Worm (Caenorhabditis elegans) whole organism, L2 larva: Measurements from ENCODE around the gene C01G5.7.

Experiments
- C34F6.9 ChIP-seq: fragments of 150-350 bp; optimal IDR thresholded peaks from 2 replicates; lab custom pipeline; 2014; ENCODE audit warnings: missing biosample characterization, missing genetic modification characterization
- F13H6.1 ChIP-seq: sonication (generic microtip); optimal IDR thresholded peaks from 2 replicates; lab custom pipeline; 2016; ENCODE audit warnings: missing genetic modification characterization, missing compliant biosample characterization
- R02D3.7 ChIP-seq: fragments of 150-350 bp; optimal IDR thresholded peaks from 2 replicates; lab custom pipeline; 2014; ENCODE audit warnings: missing biosample characterization, missing genetic modification characterization
- Y55F3AM.14 ChIP-seq: fragments of 200-800 bp; sonication (Bioruptor generic); optimal IDR thresholded peaks from 2 replicates; lab custom pipeline; 2018; ENCODE audit warnings: mild to moderate bottlenecking, missing genetic modification characterization, missing compliant biosample characterization
- ZK546.5 ChIP-seq: sonication (generic microtip); optimal IDR thresholded peaks from 2 replicates; lab custom pipeline; 2017; ENCODE audit warnings: missing biosample characterization, missing genetic modification characterization
- blmp-1 ChIP-seq: sonication (generic microtip); optimal IDR thresholded peaks from 2 replicates; lab custom pipeline; 2017; ENCODE audit warnings: missing genetic modification characterization, mild to moderate bottlenecking, missing compliant biosample characterization, antibody characterized with exemption, moderate library complexity; ENCODE audit not compliant: insufficient read depth
- ceh-16 ChIP-seq: fragments of 150-350 bp; optimal IDR thresholded peaks from 2 replicates; lab custom pipeline; 2014; ENCODE audit warnings: missing biosample characterization, missing genetic modification characterization
- ceh-82 ChIP-seq: fragments of 150-350 bp; optimal IDR thresholded peaks from 2 replicates; lab custom pipeline; 2014; ENCODE audit warnings: missing biosample characterization, missing genetic modification characterization
- crh-2 ChIP-seq: sonication (generic microtip); optimal IDR thresholded peaks from 2 replicates; lab custom pipeline; 2017; ENCODE audit warnings: missing biosample characterization, missing genetic modification characterization
- egl-27 ChIP-seq: sonication (generic microtip); optimal IDR thresholded peaks from 3 replicates; lab custom pipeline; 2017; ENCODE audit warnings: missing biosample characterization, missing genetic modification reagents, missing genetic modification characterization
- elt-3 ChIP-seq: sonication (generic microtip); optimal IDR thresholded peaks from 2 replicates; lab custom pipeline; 2017; ENCODE audit warnings: missing biosample characterization, missing genetic modification characterization
- fos-1 ChIP-seq: fragments of 150-350 bp; optimal IDR thresholded peaks from 2 replicates; lab custom pipeline; 2014; ENCODE audit warnings: missing biosample characterization, missing genetic modification characterization
- gmeb-1 ChIP-seq: fragments of 150-350 bp; optimal IDR thresholded peaks from 2 replicates; lab custom pipeline; 2014; ENCODE audit warnings: missing biosample characterization, missing genetic modification characterization
- lin-11 ChIP-seq: fragments of 150-350 bp; sonication (generic microtip); optimal IDR thresholded peaks from 2 replicates; lab custom pipeline; 2014; ENCODE audit warnings: missing biosample characterization, missing genetic modification characterization, inconsistent platforms, mixed read lengths
- lin-13 ChIP-seq: fragments of 150-350 bp; optimal IDR thresholded peaks from 2 replicates; lab custom pipeline; 2014; ENCODE audit warnings: missing biosample characterization, missing genetic modification reagents, missing genetic modification characterization
- lin-39 ChIP-seq: fragments of 150-350 bp; optimal IDR thresholded peaks from 2 replicates; lab custom pipeline; 2014; ENCODE audit warnings: missing biosample characterization, missing genetic modification reagents, missing genetic modification characterization
- lsy-2 ChIP-seq, 2 experiments: fragments of 150-350 bp in 1 of 2; sonication (generic microtip) in 1 of 2; optimal IDR thresholded peaks; 2 replicates each; lab custom pipeline; 2014 to 2017; ENCODE audit warnings: missing biosample characterization in 2 of 2, missing genetic modification characterization in 2 of 2
- mdl-1 ChIP-seq, 2 experiments: fragments of 150-350 bp in 1 of 2; sonication (generic microtip) in 1 of 2; optimal IDR thresholded peaks; 2 replicates each; lab custom pipeline; 2017; ENCODE audit warnings: missing biosample characterization in 2 of 2, missing genetic modification characterization in 2 of 2
- nhr-11 ChIP-seq: fragments of 150-350 bp; optimal IDR thresholded peaks from 2 replicates; lab custom pipeline; 2014; ENCODE audit warnings: missing biosample characterization, missing genetic modification characterization
- nhr-12 ChIP-seq: fragments of 150-350 bp; optimal IDR thresholded peaks from 2 replicates; lab custom pipeline; 2014; ENCODE audit warnings: missing biosample characterization, missing genetic modification characterization
- nhr-129 ChIP-seq: fragments of 150-350 bp; optimal IDR thresholded peaks from 2 replicates; lab custom pipeline; 2014; ENCODE audit warnings: missing biosample characterization, missing genetic modification characterization
- nhr-21 ChIP-seq: fragments of 150-350 bp; optimal IDR thresholded peaks from 2 replicates; lab custom pipeline; 2014; ENCODE audit warnings: missing biosample characterization, missing genetic modification characterization
- nhr-23 ChIP-seq: fragments of 150-350 bp; optimal IDR thresholded peaks from 2 replicates; lab custom pipeline; 2014; ENCODE audit warnings: missing biosample characterization, missing genetic modification reagents, missing genetic modification characterization
- nhr-25 ChIP-seq: fragments of 150-350 bp; sonication (generic microtip); optimal IDR thresholded peaks from 3 replicates; lab custom pipeline; 2014; ENCODE audit warnings: missing biosample characterization, missing genetic modification characterization
- nhr-77 ChIP-seq: fragments of 150-350 bp; optimal IDR thresholded peaks from 2 replicates; lab custom pipeline; 2014; ENCODE audit warnings: missing biosample characterization, missing genetic modification characterization
- sem-4 ChIP-seq: fragments of 150-350 bp; optimal IDR thresholded peaks from 2 replicates; lab custom pipeline; 2014; ENCODE audit warnings: missing biosample characterization, missing genetic modification reagents, missing genetic modification characterization
- skn-1 ChIP-seq: sonication (generic microtip); optimal IDR thresholded peaks from 2 replicates; lab custom pipeline; 2017; ENCODE audit warnings: missing biosample characterization, missing genetic modification characterization
- sma-3 ChIP-seq: sonication (generic microtip); optimal IDR thresholded peaks from 2 replicates; lab custom pipeline; 2016; ENCODE audit warnings: missing genetic modification reagents, missing genetic modification characterization, missing compliant biosample characterization
- sma-9 ChIP-seq, 2 experiments: fragments of 150-350 bp in 1 of 2; sonication (generic microtip) in 1 of 2; optimal IDR thresholded peaks; 2 replicates each; lab custom pipeline; 2014 to 2016; ENCODE audit warnings: missing genetic modification characterization in 2 of 2, mild to moderate bottlenecking in 1 of 2, missing biosample characterization in 1 of 2, missing compliant biosample characterization in 1 of 2, missing genetic modification reagents in 1 of 2, moderate library complexity in 1 of 2
- snpc-4 ChIP-seq: fragments of 150-350 bp; optimal IDR thresholded peaks from 2 replicates; lab custom pipeline; 2014; ENCODE audit warnings: missing biosample characterization, missing genetic modification characterization
- unc-39 ChIP-seq: fragments of 150-350 bp; optimal IDR thresholded peaks from 2 replicates; lab custom pipeline; 2014; ENCODE audit warnings: missing biosample characterization, missing genetic modification characterization
- unc-55 ChIP-seq: fragments of 150-350 bp; sonication (generic microtip); optimal IDR thresholded peaks from 3 replicates; lab custom pipeline; 2014; ENCODE audit warnings: missing biosample characterization, missing genetic modification reagents, missing genetic modification characterization
- zag-1 ChIP-seq: fragments of 150-350 bp; optimal IDR thresholded peaks from 2 replicates; lab custom pipeline; 2014; ENCODE audit warnings: missing biosample characterization, missing genetic modification characterization
- ztf-1 ChIP-seq: fragments of 200-800 bp; sonication (Bioruptor generic); conservative IDR thresholded peaks from 2 replicates; pipeline ENCODE4 v1.3.6; 2022; ENCODE audit warnings: missing genetic modification characterization, missing compliant biosample characterization
- ztf-11 ChIP-seq: sonication (generic microtip); optimal IDR thresholded peaks from 2 replicates; lab custom pipeline; 2017; ENCODE audit warnings: missing biosample characterization, missing genetic modification characterization

The C01G5.7 gene

ce11 chrIV:6541435-6541834 is 23.5 kb downstream of the C01G5.7 start, which contains the start of gene C01G5.25:
Gene C01G5.25, plus strand, starts transcription at chrIV:6541684.
- TF ChIP-seq lsy-2 (tag; optimal IDR thresholded peaks at IDR 0.05; lab: Kevin White, UChicago): peak in 1 of 2 experiments; percentile 9
- TF ChIP-seq unc-55 (GFP tag; lab: Kevin White, UChicago): peak; percentile 50
- TF ChIP-seq lin-11 (tag; lab: Kevin White, UChicago): no peak

- TF ChIP-seq unc-55 (GFP tag; lab: Kevin White, UChicago) (no peak), sma-9 (GFP tag; optimal IDR thresholded peaks at IDR 0.05; lab: Kevin White, UChicago) (peak; percentile 27), sma-9 (tag; optimal IDR thresholded peaks at IDR 0.05; lab: Kevin White, UChicago) (no peak), unc-39 (no peak), gmeb-1 (no peak), nhr-23 (tag; lab: Kevin White, UChicago) (no peak), lin-13 (no peak), lsy-2 (tag; optimal IDR thresholded peaks at IDR 0.05; lab: Kevin White, UChicago) (peak in 1 of 2 experiments; percentile 13), nhr-77 (tag; lab: Kevin White, UChicago) (no peak), nhr-11 (tag; lab: Kevin White, UChicago) (no peak), elt-3 (no peak), ztf-11 (tag; lab: Kevin White, UChicago) (no peak), R02D3.7 (tag; lab: Kevin White, UChicago) (no peak), nhr-12 (tag; lab: Kevin White, UChicago) (no peak), nhr-25 (tag; lab: Kevin White, UChicago) (no peak), ceh-82 (no peak), ztf-1 (GFP tag; lab: Robert Waterston, UW) (no peak), blmp-1 (tag; lab: Kevin White, UChicago) (no peak), ceh-16 (tag; lab: Kevin White, UChicago) (no peak), ZK546.5 (tag; lab: Kevin White, UChicago) (no peak), mdl-1 (tag; optimal IDR thresholded peaks at IDR 0.05; lab: Kevin White, UChicago) (no peak), C34F6.9 (tag; lab: Kevin White, UChicago) (peak; percentile 7)
- TF ChIP-seq, all 48 proteins: peak for 3
Measured at ce11 chrIV:6542962-6543361, 25.0 kb downstream of the C01G5.7 start.

- TF ChIP-seq lin-39 (tag; lab: Kevin White, UChicago) (peak; percentile 11), zag-1 (tag; lab: Kevin White, UChicago) (peak; percentile 0), egl-27 (tag; lab: Kevin White, UChicago) (no peak)
Measured at ce11 chrIV:6547397-6547796, 29.4 kb downstream of the C01G5.7 start.

ce11 chrIV:6548609-6549008 is 30.6 kb downstream of the C01G5.7 start, which contains the start of gene fan-1:
Gene fan-1, plus strand, starts transcription at chrIV:6548686.
- TF ChIP-seq gmeb-1 (peak; percentile 97), lsy-2 (tag; optimal IDR thresholded peaks at IDR 0.05; lab: Kevin White, UChicago) (peak; percentile 43 to 80), skn-1 (tag; lab: Kevin White, UChicago) (no peak), nhr-129 (peak; percentile 56), nhr-21 (tag; lab: Kevin White, UChicago) (peak; percentile 23), mdl-1 (tag; optimal IDR thresholded peaks at IDR 0.05; lab: Kevin White, UChicago) (no peak), C34F6.9 (tag; lab: Kevin White, UChicago) (peak; percentile 70), lin-11 (tag; lab: Kevin White, UChicago) (no peak), lin-13 (peak; percentile 69), unc-55 (GFP tag; lab: Kevin White, UChicago) (peak; percentile 93), F13H6.1 (tag; lab: Kevin White, UChicago) (peak; percentile 38), sma-3 (GFP tag; lab: Kevin White, UChicago) (peak; percentile 39), nhr-25 (tag; lab: Kevin White, UChicago) (peak; percentile 9), snpc-4 (peak; percentile 5), crh-2 (tag; lab: Kevin White, UChicago) (peak; percentile 30), egl-27 (tag; lab: Kevin White, UChicago) (no peak), Y55F3AM.14 (GFP tag; lab: Kevin White, UChicago) (no peak), sem-4 (tag; lab: Kevin White, UChicago) (peak; percentile 20), sma-9 (GFP tag; optimal IDR thresholded peaks at IDR 0.05; lab: Kevin White, UChicago) (peak; percentile 72), sma-9 (tag; optimal IDR thresholded peaks at IDR 0.05; lab: Kevin White, UChicago) (no peak), fos-1 (tag; lab: Kevin White, UChicago) (peak; percentile 23)
